Worm (Caenorhabditis elegans): ENCODE data around the gene C13G3.12.
A peak's percentile ranks its signal among the peaks of the same experiment; 100 is the strongest.

Gene C13G3.12

DNA sequence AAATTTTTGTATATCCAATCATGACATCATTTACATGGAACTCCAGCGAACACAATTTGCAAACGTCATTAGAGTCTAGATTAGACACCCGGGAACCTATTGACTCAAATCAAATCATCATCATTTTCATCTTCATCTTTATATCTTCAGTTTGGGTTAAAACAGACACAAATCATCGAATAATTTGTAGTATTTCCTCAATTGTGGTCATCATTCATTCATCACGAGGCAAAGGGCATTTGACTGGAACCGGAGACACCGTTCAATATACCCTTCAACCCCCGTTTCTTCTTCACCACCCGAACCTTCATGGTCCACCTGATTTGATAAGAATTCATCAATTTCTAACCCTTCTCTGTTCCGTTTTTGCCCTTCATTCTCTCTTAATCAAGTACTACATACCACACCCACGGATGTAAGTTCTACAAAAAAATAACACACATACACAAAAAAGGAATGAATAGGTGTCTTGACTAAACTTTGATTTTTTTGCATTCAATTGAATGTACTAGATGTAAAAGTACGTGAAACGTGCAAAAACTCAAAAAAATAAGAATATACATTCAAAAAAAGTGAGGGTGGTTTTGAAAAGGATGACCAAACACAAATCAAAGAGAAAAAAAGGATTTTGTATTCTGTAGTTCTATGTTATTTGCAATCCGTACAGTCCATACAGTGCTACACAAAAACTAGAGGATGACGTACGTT lies 5.7 kb downstream of the C13G3.12 start:
- TF ChIP-seq nhr-237 (tag; optimal IDR thresholded peaks at IDR 0.05) (no peak), sma-9 (GFP tag; optimal IDR thresholded peaks at IDR 0.05) (peak; percentile 69), sma-9 (tag; optimal IDR thresholded peaks at IDR 0.05) (no peak), sma-3 (GFP tag; optimal IDR thresholded peaks at IDR 0.05) (peak; percentile 57)

DNA sequence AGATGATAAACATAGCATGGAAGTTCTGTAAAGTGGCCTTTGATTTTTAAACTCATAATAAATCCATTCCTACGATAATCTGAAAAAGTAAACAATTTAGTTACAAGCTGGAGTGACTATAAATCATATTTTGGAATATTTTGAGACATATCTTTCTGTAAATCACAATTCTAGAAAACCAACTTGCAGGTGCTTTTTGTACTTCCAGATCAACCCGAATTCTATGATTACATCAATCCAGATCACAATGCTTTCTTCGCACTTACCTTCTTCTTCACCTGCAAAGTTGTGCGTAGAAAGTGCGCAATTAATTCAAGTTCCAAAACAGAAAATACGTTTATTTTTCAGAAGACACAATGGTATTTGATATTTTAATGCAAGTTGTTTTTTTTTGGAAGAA lies 8.0 kb downstream of the C13G3.12 start:
- TF ChIP-seq elt-1 (tag; optimal IDR thresholded peaks at IDR 0.05) (no peak), ceh-82 (tag; optimal IDR thresholded peaks at IDR 0.05) (no peak), elt-3 (tag; optimal IDR thresholded peaks at IDR 0.05) (no peak)

DNA sequence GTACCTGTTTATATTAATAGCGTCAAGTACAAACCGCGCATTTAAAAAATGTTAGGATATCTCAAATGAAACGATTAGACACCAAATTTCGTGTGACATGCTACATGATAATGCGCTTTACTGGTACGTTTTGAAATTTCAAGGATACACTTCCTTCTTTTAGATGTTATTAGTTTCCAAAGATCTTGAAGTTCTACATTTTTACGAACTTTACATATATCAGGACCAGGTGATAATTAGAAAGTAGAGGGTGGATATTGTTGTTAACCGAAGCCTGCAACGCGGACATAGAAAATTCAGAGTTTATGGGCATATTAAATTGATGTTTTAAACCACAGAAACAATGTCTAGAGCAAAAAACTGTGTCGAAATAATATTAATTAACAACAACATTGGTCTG lies 9.5 kb downstream of the C13G3.12 start:
- no peak for TF ChIP-seq unc-55 (GFP tag; optimal IDR thresholded peaks at IDR 0.05)
- no peak for TF ChIP-seq ama-1 (optimal IDR thresholded peaks at IDR 0.05)
- no peak for TF ChIP-seq lin-11 (tag; optimal IDR thresholded peaks at IDR 0.05)
- TF ChIP-seq gmeb-1 (tag; optimal IDR thresholded peaks at IDR 0.05), result no peak
- no peak for TF ChIP-seq sma-3 (GFP tag; optimal IDR thresholded peaks at IDR 0.05)
- TF ChIP-seq mab-5 (tag; optimal IDR thresholded peaks at IDR 0.05), result no peak
- no peak for TF ChIP-seq elt-3 (tag; optimal IDR thresholded peaks at IDR 0.05)
- TF ChIP-seq unc-39 (tag; optimal IDR thresholded peaks at IDR 0.05), result no peak
- TF ChIP-seq mbf-1 (tag; optimal IDR thresholded peaks at IDR 0.05), result no peak
- TF ChIP-seq peb-1 (tag; optimal IDR thresholded peaks at IDR 0.05), result no peak
- no peak for TF ChIP-seq unc-62 (GFP tag; optimal IDR thresholded peaks at IDR 0.05)
- no peak for TF ChIP-seq crh-2 (tag; optimal IDR thresholded peaks at IDR 0.05)
- no peak for TF ChIP-seq lin-39 (tag; optimal IDR thresholded peaks at IDR 0.05)
- TF ChIP-seq mdl-1 (tag; optimal IDR thresholded peaks at IDR 0.05), result no peak
- no peak for TF ChIP-seq ztf-4 (tag; optimal IDR thresholded peaks at IDR 0.05)
- TF ChIP-seq aly-2 (tag; optimal IDR thresholded peaks at IDR 0.05), result no peak

DNA sequence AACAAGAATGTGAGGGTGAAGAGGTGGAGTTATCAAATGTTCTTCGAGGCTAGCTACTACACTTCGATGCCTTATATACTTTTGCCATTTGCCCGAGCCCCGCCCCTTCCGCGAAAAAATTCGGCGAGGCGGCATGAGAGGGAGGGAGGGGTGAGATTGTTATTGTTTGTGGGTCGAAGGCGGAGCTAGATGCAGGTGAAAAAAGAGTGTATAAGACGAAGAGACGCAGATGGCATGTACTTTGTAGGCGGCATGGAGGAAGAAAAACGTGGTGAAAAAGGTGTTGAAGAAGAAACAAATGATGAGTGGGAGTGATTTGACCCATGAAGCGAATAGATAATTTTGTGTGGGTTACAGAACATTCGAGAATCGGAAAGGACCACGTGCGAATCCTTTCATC lies 10.3 kb downstream of the C13G3.12 start, which contains the start of gene C13G3.1:
C13G3.1 (minus strand) TSS at position 47 of the 400 bp plus-strand sequence.
- no peak for TF ChIP-seq sma-3 (GFP tag; optimal IDR thresholded peaks at IDR 0.05)
- no peak for TF ChIP-seq elt-3 (tag; optimal IDR thresholded peaks at IDR 0.05)
- TF ChIP-seq unc-62 (GFP tag; optimal IDR thresholded peaks at IDR 0.05), result no peak
- TF ChIP-seq ztf-1 (GFP tag; conservative IDR thresholded peaks at IDR 0.05), result no peak
- no peak for TF ChIP-seq mdl-1 (tag; optimal IDR thresholded peaks at IDR 0.05)
- TF ChIP-seq snpc-4 (tag; optimal IDR thresholded peaks at IDR 0.05), result no peak
- TF ChIP-seq ceh-16 (tag; optimal IDR thresholded peaks at IDR 0.05), result no peak
- no peak for TF ChIP-seq nhr-25 (tag; optimal IDR thresholded peaks at IDR 0.05)
- TF ChIP-seq ZK546.5 (tag; optimal IDR thresholded peaks at IDR 0.05), result no peak
- no peak for TF ChIP-seq fos-1 (tag; optimal IDR thresholded peaks at IDR 0.05)
- no peak for TF ChIP-seq peb-1 (tag; optimal IDR thresholded peaks at IDR 0.05)
- no peak for TF ChIP-seq ceh-82 (tag; optimal IDR thresholded peaks at IDR 0.05)

DNA sequence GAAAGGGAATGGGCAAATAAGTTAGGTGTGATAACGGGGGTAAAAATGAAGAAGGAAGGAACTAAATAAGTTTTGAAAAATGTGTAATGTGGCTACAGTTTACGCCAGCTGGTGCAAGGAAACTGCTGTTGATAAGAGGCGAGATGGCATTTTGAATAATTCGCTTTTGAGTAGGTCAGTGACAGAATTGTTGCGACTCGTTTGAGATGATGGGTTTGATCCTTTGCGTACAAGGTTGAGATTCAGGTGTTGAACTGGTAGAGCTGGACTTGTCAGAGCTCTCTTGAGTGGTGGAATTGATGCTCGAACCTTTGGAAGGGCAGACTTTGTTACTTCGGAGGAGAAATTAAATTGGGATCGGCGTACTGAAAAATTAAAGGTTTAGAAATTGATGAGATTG lies 10.9 kb downstream of the C13G3.12 start:
- TF ChIP-seq nhr-23 (tag; optimal IDR thresholded peaks at IDR 0.05), result no peak
- TF ChIP-seq lin-13 (GFP tag; optimal IDR thresholded peaks at IDR 0.05), result no peak
- TF ChIP-seq alr-1 (tag; optimal IDR thresholded peaks at IDR 0.05), result no peak
- TF ChIP-seq nhr-6 (tag; optimal IDR thresholded peaks at IDR 0.05), result no peak
- TF ChIP-seq nhr-10 (tag; optimal IDR thresholded peaks at IDR 0.05), result no peak
- no peak for TF ChIP-seq peb-1 (tag; optimal IDR thresholded peaks at IDR 0.05)
- no peak for TF ChIP-seq nhr-12 (tag; optimal IDR thresholded peaks at IDR 0.05)

DNA sequence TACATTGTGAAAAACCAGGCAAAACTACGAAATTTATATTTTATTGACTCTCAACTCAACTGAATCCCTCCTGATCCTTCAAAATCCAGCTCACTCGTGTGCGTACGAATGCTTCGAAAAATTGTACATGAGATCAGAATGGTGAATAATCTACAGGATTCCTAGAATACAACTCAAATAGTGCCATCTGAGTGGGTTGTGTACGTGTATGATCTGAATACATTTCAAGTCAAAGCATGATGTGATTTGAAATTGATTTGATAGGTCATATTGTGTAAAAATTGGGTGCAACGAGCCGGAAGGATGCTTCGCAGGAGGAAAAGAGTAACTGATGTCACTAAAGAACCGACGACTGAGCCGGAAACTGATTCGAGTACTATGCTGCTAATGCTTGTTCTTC lies 11.9 kb downstream of the C13G3.12 start:
- TF ChIP-seq ceh-16 (tag; optimal IDR thresholded peaks at IDR 0.05) (no peak), egl-27 (tag; optimal IDR thresholded peaks at IDR 0.05) (no peak), nhr-21 (tag; optimal IDR thresholded peaks at IDR 0.05) (peak; percentile 32)
